Worm (Caenorhabditis elegans): ENCODE data around the gene ilcr-1.

ilcr-1 gene

ce11 chrIV:14260761-14261160, 15.5 kb upstream of the ilcr-1 start (continued):
- TF ChIP-seq unc-130 (GFP tag; optimal IDR thresholded peaks at IDR 0.05) (no peak), him-1 (tag; optimal IDR thresholded peaks at IDR 0.05) (no peak), F10E7.11 (tag; optimal IDR thresholded peaks at IDR 0.05) (no peak), ekl-4 (GFP tag; IDR thresholded peaks at IDR 0.05) (no peak), ztf-6 (GFP tag; IDR thresholded peaks at IDR 0.05) (no peak), lir-1 (GFP tag; conservative IDR thresholded peaks at IDR 0.05) (no peak), snpc-4 (GFP tag; optimal IDR thresholded peaks at IDR 0.05) (peak; percentile 12), snpc-4 (tag; optimal IDR thresholded peaks at IDR 0.05) (no peak)

ce11 chrIV:14268882-14269281, 7.4 kb upstream of the ilcr-1 start:
- no peak for TF ChIP-seq Y95B8A.8 (GFP tag; IDR thresholded peaks at IDR 0.05)
- TF ChIP-seq tlf-1 (GFP tag; optimal IDR thresholded peaks at IDR 0.05), result no peak

ce11 chrIV:14269932-14270331, 6.3 kb upstream of the ilcr-1 start:
- no peak for TF ChIP-seq ceh-40 (GFP tag; IDR thresholded peaks at IDR 0.05)
- no peak for TF ChIP-seq F37B4.10 (GFP tag; IDR thresholded peaks at IDR 0.05)
- TF ChIP-seq snpc-1.3 (tag; optimal IDR thresholded peaks at IDR 0.05; ENCODE audit: insufficient read depth), result no peak
- no peak for TF ChIP-seq lin-26 (GFP tag; IDR thresholded peaks at IDR 0.05)
- no peak for TF ChIP-seq C17E4.6 (GFP tag; IDR thresholded peaks at IDR 0.05)
- TF ChIP-seq bed-2 (GFP tag; IDR thresholded peaks at IDR 0.05), result no peak
- no peak for TF ChIP-seq gei-17 (GFP tag; optimal IDR thresholded peaks at IDR 0.05)
- no peak for TF ChIP-seq somi-1 (GFP tag; optimal IDR thresholded peaks at IDR 0.05)
- no peak for TF ChIP-seq nfya-2 (GFP tag; IDR thresholded peaks at IDR 0.05)
- no peak for TF ChIP-seq F33H1.4 (GFP tag; IDR thresholded peaks at IDR 0.05)
- no peak for TF ChIP-seq atf-7 (tag; optimal IDR thresholded peaks at IDR 0.05)

DNA sequence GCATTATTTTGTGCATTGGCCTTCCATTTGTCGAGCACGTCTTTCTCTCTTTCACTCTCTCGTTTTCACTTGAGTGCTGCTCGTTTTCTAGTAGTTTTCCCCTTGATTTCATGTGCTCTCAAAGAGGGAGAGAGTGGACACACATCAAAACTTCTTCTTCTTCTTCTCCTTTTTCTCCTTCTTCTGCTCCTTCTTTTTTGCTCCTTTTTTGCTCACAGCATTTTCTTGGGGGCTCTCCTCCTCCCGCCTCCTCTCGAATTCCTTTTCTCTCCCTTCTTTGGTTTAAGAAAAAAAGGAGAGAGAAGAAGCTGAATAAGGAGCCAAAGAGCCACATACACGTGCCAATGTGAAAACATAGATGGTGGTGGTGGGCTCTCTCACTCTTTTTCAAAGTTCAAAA, 3.7 kb upstream of the ilcr-1 start:
- TF ChIP-seq K12H6.12 (tag; optimal IDR thresholded peaks at IDR 0.05), result peak; percentile 36
- no peak for TF ChIP-seq bed-1 (GFP tag; IDR thresholded peaks at IDR 0.05)
- TF ChIP-seq C17E4.6 (GFP tag; IDR thresholded peaks at IDR 0.05), result no peak
- no peak for TF ChIP-seq attf-6 (GFP tag; IDR thresholded peaks at IDR 0.05)
- no peak for TF ChIP-seq D2030.7 (GFP tag; IDR thresholded peaks at IDR 0.05)
- TF ChIP-seq B0035.1 (tag; optimal IDR thresholded peaks at IDR 0.05), result no peak
- no peak for TF ChIP-seq ztf-26 (tag; optimal IDR thresholded peaks at IDR 0.05)
- no peak for TF ChIP-seq B0019.2 (GFP tag; conservative IDR thresholded peaks at IDR 0.05)
- TF ChIP-seq egrh-3 (GFP tag; IDR thresholded peaks at IDR 0.05), result peak; percentile 39
- TF ChIP-seq mcd-1 (GFP tag; IDR thresholded peaks at IDR 0.05), result no peak
- TF ChIP-seq madf-8 (GFP tag; conservative IDR thresholded peaks at IDR 0.05), result no peak
- TF ChIP-seq xnd-1 (tag; optimal IDR thresholded peaks at IDR 0.05), result no peak
- no peak for TF ChIP-seq snpc-3.4 (tag; optimal IDR thresholded peaks at IDR 0.05)

DNA sequence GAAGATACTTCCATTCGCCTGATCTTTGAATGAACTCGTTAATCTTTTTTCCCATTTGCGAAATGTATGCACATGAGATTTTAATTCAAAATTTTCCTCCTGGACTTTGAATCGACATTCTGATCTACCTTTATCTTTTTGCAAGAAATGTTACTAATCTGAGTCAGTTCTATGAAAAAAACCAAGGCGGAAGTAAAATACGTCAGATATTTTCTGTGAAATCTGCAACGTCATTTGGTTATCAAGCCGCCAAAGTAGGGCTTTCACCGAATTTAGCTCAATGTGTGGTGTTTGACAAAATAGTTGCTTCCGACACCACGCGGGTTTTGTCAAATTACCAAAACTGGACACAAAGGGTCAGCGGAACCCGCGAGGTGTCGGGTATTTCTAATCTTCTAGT, 1.4 kb upstream of the ilcr-1 start:
- TF ChIP-seq B0035.1 (tag; optimal IDR thresholded peaks at IDR 0.05) (no peak), hlh-26 (GFP tag; conservative IDR thresholded peaks at IDR 0.05) (no peak), F52B5.7 (tag; optimal IDR thresholded peaks at IDR 0.05) (no peak), F57A8.1 (GFP tag; optimal IDR thresholded peaks at IDR 0.05) (no peak), zim-3 (tag; optimal IDR thresholded peaks at IDR 0.05) (no peak), hmg-1.2 (GFP tag; IDR thresholded peaks at IDR 0.05) (no peak), ceh-91 (GFP tag; IDR thresholded peaks at IDR 0.05) (no peak), ztf-6 (GFP tag; IDR thresholded peaks at IDR 0.05) (no peak), F49E8.2 (tag; optimal IDR thresholded peaks at IDR 0.05; ENCODE audit: insufficient read depth) (no peak), rpc-1 (optimal IDR thresholded peaks at IDR 0.05) (no peak), rpc-1 (tag; optimal IDR thresholded peaks at IDR 0.05) (no peak), mcd-1 (GFP tag; IDR thresholded peaks at IDR 0.05) (no peak), F37B4.10 (GFP tag; IDR thresholded peaks at IDR 0.05) (no peak), F22D6.2 (tag; optimal IDR thresholded peaks at IDR 0.05) (no peak), egl-44 (GFP tag; IDR thresholded peaks at IDR 0.05) (no peak), lsl-1 (GFP tag; optimal IDR thresholded peaks at IDR 0.05) (no peak)
